Worm (Caenorhabditis elegans) whole organism, L2 larva: ENCODE results near the gene mfsd-6.

Source experiments
- C34F6.9 ChIP-seq: fragments of 150-350 bp; optimal IDR thresholded peaks from 2 replicates; lab custom pipeline; 2014; ENCODE audit warnings: missing biosample characterization, missing genetic modification characterization
- F13H6.1 ChIP-seq: sonication (generic microtip); optimal IDR thresholded peaks from 2 replicates; lab custom pipeline; 2016; ENCODE audit warnings: missing genetic modification characterization, missing compliant biosample characterization
- R02D3.7 ChIP-seq: fragments of 150-350 bp; optimal IDR thresholded peaks from 2 replicates; lab custom pipeline; 2014; ENCODE audit warnings: missing biosample characterization, missing genetic modification characterization
- Y55F3AM.14 ChIP-seq: fragments of 200-800 bp; sonication (Bioruptor generic); optimal IDR thresholded peaks from 2 replicates; lab custom pipeline; 2018; ENCODE audit warnings: mild to moderate bottlenecking, missing genetic modification characterization, missing compliant biosample characterization
- ZK546.5 ChIP-seq: sonication (generic microtip); optimal IDR thresholded peaks from 2 replicates; lab custom pipeline; 2017; ENCODE audit warnings: missing biosample characterization, missing genetic modification characterization
- alr-1 ChIP-seq: fragments of 150-350 bp; optimal IDR thresholded peaks from 2 replicates; lab custom pipeline; 2014; ENCODE audit warnings: missing biosample characterization, missing genetic modification characterization
- aly-2 ChIP-seq: fragments of 150-350 bp; optimal IDR thresholded peaks from 2 replicates; lab custom pipeline; 2014; ENCODE audit warnings: missing biosample characterization, missing genetic modification characterization
- ama-1 ChIP-seq: fragments of 150-350 bp; optimal IDR thresholded peaks from 2 replicates; lab custom pipeline; 2018; ENCODE audit warnings: inconsistent platforms
- blmp-1 ChIP-seq: sonication (generic microtip); optimal IDR thresholded peaks from 2 replicates; lab custom pipeline; 2017; ENCODE audit warnings: missing genetic modification characterization, mild to moderate bottlenecking, missing compliant biosample characterization, antibody characterized with exemption, moderate library complexity; ENCODE audit not compliant: insufficient read depth
- ceh-16 ChIP-seq: fragments of 150-350 bp; optimal IDR thresholded peaks from 2 replicates; lab custom pipeline; 2014; ENCODE audit warnings: missing biosample characterization, missing genetic modification characterization
- ceh-82 ChIP-seq: fragments of 150-350 bp; optimal IDR thresholded peaks from 2 replicates; lab custom pipeline; 2014; ENCODE audit warnings: missing biosample characterization, missing genetic modification characterization
- crh-2 ChIP-seq: sonication (generic microtip); optimal IDR thresholded peaks from 2 replicates; lab custom pipeline; 2017; ENCODE audit warnings: missing biosample characterization, missing genetic modification characterization
- dmd-4 ChIP-seq: sonication (generic microtip); optimal IDR thresholded peaks from 2 replicates; lab custom pipeline; 2017; ENCODE audit warnings: missing biosample characterization, missing genetic modification characterization
- egl-27 ChIP-seq: sonication (generic microtip); optimal IDR thresholded peaks from 3 replicates; lab custom pipeline; 2017; ENCODE audit warnings: missing biosample characterization, missing genetic modification reagents, missing genetic modification characterization
- elt-1 ChIP-seq: fragments of 150-350 bp; optimal IDR thresholded peaks from 2 replicates; lab custom pipeline; 2014; ENCODE audit warnings: missing biosample characterization, missing genetic modification characterization
- elt-3 ChIP-seq: sonication (generic microtip); optimal IDR thresholded peaks from 2 replicates; lab custom pipeline; 2017; ENCODE audit warnings: missing biosample characterization, missing genetic modification characterization
- fos-1 ChIP-seq: fragments of 150-350 bp; optimal IDR thresholded peaks from 2 replicates; lab custom pipeline; 2014; ENCODE audit warnings: missing biosample characterization, missing genetic modification characterization
- gmeb-1 ChIP-seq: fragments of 150-350 bp; optimal IDR thresholded peaks from 2 replicates; lab custom pipeline; 2014; ENCODE audit warnings: missing biosample characterization, missing genetic modification characterization
- lin-11 ChIP-seq: fragments of 150-350 bp; sonication (generic microtip); optimal IDR thresholded peaks from 2 replicates; lab custom pipeline; 2014; ENCODE audit warnings: missing biosample characterization, missing genetic modification characterization, inconsistent platforms, mixed read lengths
- lin-13 ChIP-seq: fragments of 150-350 bp; optimal IDR thresholded peaks from 2 replicates; lab custom pipeline; 2014; ENCODE audit warnings: missing biosample characterization, missing genetic modification reagents, missing genetic modification characterization
- lin-39 ChIP-seq: fragments of 150-350 bp; optimal IDR thresholded peaks from 2 replicates; lab custom pipeline; 2014; ENCODE audit warnings: missing biosample characterization, missing genetic modification reagents, missing genetic modification characterization
- lsy-2 ChIP-seq, 2 experiments: fragments of 150-350 bp in 1 of 2; sonication (generic microtip) in 1 of 2; optimal IDR thresholded peaks; 2 replicates each; lab custom pipeline; 2014 to 2017; ENCODE audit warnings: missing biosample characterization in 2 of 2, missing genetic modification characterization in 2 of 2
- mab-5 ChIP-seq: fragments of 150-350 bp; optimal IDR thresholded peaks from 2 replicates; lab custom pipeline; 2014; ENCODE audit warnings: missing biosample characterization, missing genetic modification characterization
- mbf-1 ChIP-seq: sonication (generic microtip); optimal IDR thresholded peaks from 2 replicates; lab custom pipeline; 2017; ENCODE audit warnings: missing biosample characterization, missing genetic modification characterization
- mdl-1 ChIP-seq, 2 experiments: fragments of 150-350 bp in 1 of 2; sonication (generic microtip) in 1 of 2; optimal IDR thresholded peaks; 2 replicates each; lab custom pipeline; 2017; ENCODE audit warnings: missing biosample characterization in 2 of 2, missing genetic modification characterization in 2 of 2
- nhr-10 ChIP-seq: sonication (generic microtip); optimal IDR thresholded peaks from 2 replicates; lab custom pipeline; 2017; ENCODE audit warnings: missing biosample characterization, missing genetic modification characterization
- nhr-11 ChIP-seq: fragments of 150-350 bp; optimal IDR thresholded peaks from 2 replicates; lab custom pipeline; 2014; ENCODE audit warnings: missing biosample characterization, missing genetic modification characterization
- nhr-12 ChIP-seq: fragments of 150-350 bp; optimal IDR thresholded peaks from 2 replicates; lab custom pipeline; 2014; ENCODE audit warnings: missing biosample characterization, missing genetic modification characterization
- nhr-129 ChIP-seq: fragments of 150-350 bp; optimal IDR thresholded peaks from 2 replicates; lab custom pipeline; 2014; ENCODE audit warnings: missing biosample characterization, missing genetic modification characterization
- nhr-21 ChIP-seq: fragments of 150-350 bp; optimal IDR thresholded peaks from 2 replicates; lab custom pipeline; 2014; ENCODE audit warnings: missing biosample characterization, missing genetic modification characterization
- nhr-23 ChIP-seq: fragments of 150-350 bp; optimal IDR thresholded peaks from 2 replicates; lab custom pipeline; 2014; ENCODE audit warnings: missing biosample characterization, missing genetic modification reagents, missing genetic modification characterization
- nhr-237 ChIP-seq: fragments of 150-350 bp; optimal IDR thresholded peaks from 2 replicates; lab custom pipeline; 2014; ENCODE audit warnings: missing biosample characterization, missing genetic modification characterization
- nhr-25 ChIP-seq: fragments of 150-350 bp; sonication (generic microtip); optimal IDR thresholded peaks from 3 replicates; lab custom pipeline; 2014; ENCODE audit warnings: missing biosample characterization, missing genetic modification characterization
- nhr-6 ChIP-seq: fragments of 150-350 bp; optimal IDR thresholded peaks from 2 replicates; lab custom pipeline; 2014; ENCODE audit warnings: missing biosample characterization, missing genetic modification characterization
- nhr-77 ChIP-seq: fragments of 150-350 bp; optimal IDR thresholded peaks from 2 replicates; lab custom pipeline; 2014; ENCODE audit warnings: missing biosample characterization, missing genetic modification characterization
- peb-1 ChIP-seq: fragments of 150-350 bp; optimal IDR thresholded peaks from 2 replicates; lab custom pipeline; 2014; ENCODE audit warnings: missing biosample characterization, missing genetic modification characterization
- sem-4 ChIP-seq: fragments of 150-350 bp; optimal IDR thresholded peaks from 2 replicates; lab custom pipeline; 2014; ENCODE audit warnings: missing biosample characterization, missing genetic modification reagents, missing genetic modification characterization
- skn-1 ChIP-seq: sonication (generic microtip); optimal IDR thresholded peaks from 2 replicates; lab custom pipeline; 2017; ENCODE audit warnings: missing biosample characterization, missing genetic modification characterization
- sma-3 ChIP-seq: sonication (generic microtip); optimal IDR thresholded peaks from 2 replicates; lab custom pipeline; 2016; ENCODE audit warnings: missing genetic modification reagents, missing genetic modification characterization, missing compliant biosample characterization
- sma-9 ChIP-seq, 2 experiments: fragments of 150-350 bp in 1 of 2; sonication (generic microtip) in 1 of 2; optimal IDR thresholded peaks; 2 replicates each; lab custom pipeline; 2014 to 2016; ENCODE audit warnings: missing genetic modification characterization in 2 of 2, mild to moderate bottlenecking in 1 of 2, missing biosample characterization in 1 of 2, missing compliant biosample characterization in 1 of 2, missing genetic modification reagents in 1 of 2, moderate library complexity in 1 of 2
- snpc-4 ChIP-seq: fragments of 150-350 bp; optimal IDR thresholded peaks from 2 replicates; lab custom pipeline; 2014; ENCODE audit warnings: missing biosample characterization, missing genetic modification characterization
- unc-39 ChIP-seq: fragments of 150-350 bp; optimal IDR thresholded peaks from 2 replicates; lab custom pipeline; 2014; ENCODE audit warnings: missing biosample characterization, missing genetic modification characterization
- unc-55 ChIP-seq: fragments of 150-350 bp; sonication (generic microtip); optimal IDR thresholded peaks from 3 replicates; lab custom pipeline; 2014; ENCODE audit warnings: missing biosample characterization, missing genetic modification reagents, missing genetic modification characterization
- unc-62 ChIP-seq: fragments of 150-350 bp; optimal IDR thresholded peaks from 2 replicates; lab custom pipeline; 2014; ENCODE audit warnings: missing biosample characterization, missing genetic modification reagents, missing genetic modification characterization
- zag-1 ChIP-seq: fragments of 150-350 bp; optimal IDR thresholded peaks from 2 replicates; lab custom pipeline; 2014; ENCODE audit warnings: missing biosample characterization, missing genetic modification characterization
- ztf-1 ChIP-seq: fragments of 200-800 bp; sonication (Bioruptor generic); conservative IDR thresholded peaks from 2 replicates; pipeline ENCODE4 v1.3.6; 2022; ENCODE audit warnings: missing genetic modification characterization, missing compliant biosample characterization
- ztf-11 ChIP-seq: sonication (generic microtip); optimal IDR thresholded peaks from 2 replicates; lab custom pipeline; 2017; ENCODE audit warnings: missing biosample characterization, missing genetic modification characterization
- ztf-4 ChIP-seq: fragments of 150-350 bp; optimal IDR thresholded peaks from 2 replicates; lab custom pipeline; 2014; ENCODE audit warnings: missing biosample characterization, missing genetic modification characterization

The mfsd-6 gene

ce11 chrIII:7544211-7544610 lies 35.0 kb downstream of the mfsd-6 start:
- TF ChIP-seq gmeb-1 (tag; lab: Kevin White, UChicago) (no peak), snpc-4 (no peak), skn-1 (tag; lab: Kevin White, UChicago) (no peak), mab-5 (peak; percentile 87), sma-3 (GFP tag; lab: Kevin White, UChicago) (no peak), aly-2 (tag; lab: Kevin White, UChicago) (no peak), nhr-10 (tag; lab: Kevin White, UChicago) (no peak), ztf-11 (tag; lab: Kevin White, UChicago) (no peak), C34F6.9 (tag; lab: Kevin White, UChicago) (peak; percentile 51), mbf-1 (tag; lab: Kevin White, UChicago) (no peak), egl-27 (no peak), elt-3 (tag; lab: Kevin White, UChicago) (no peak), lsy-2 (tag; optimal IDR thresholded peaks at IDR 0.05; lab: Kevin White, UChicago) (peak in 1 of 2 experiments; percentile 52), unc-55 (peak; percentile 62), unc-39 (tag; lab: Kevin White, UChicago) (no peak), ztf-1 (GFP tag; lab: Robert Waterston, UW) (no peak), lin-39 (tag; lab: Kevin White, UChicago) (no peak), crh-2 (peak; percentile 19), blmp-1 (tag; lab: Kevin White, UChicago) (peak; percentile 4), lin-13 (GFP tag; lab: Kevin White, UChicago) (no peak), nhr-12 (no peak), alr-1 (tag; lab: Kevin White, UChicago) (no peak), unc-62 (no peak), peb-1 (tag; lab: Kevin White, UChicago) (no peak), nhr-129 (tag; lab: Kevin White, UChicago) (peak; percentile 22), Y55F3AM.14 (no peak), zag-1 (tag; lab: Kevin White, UChicago) (no peak), ztf-4 (tag; lab: Kevin White, UChicago) (no peak), fos-1 (tag; lab: Kevin White, UChicago) (no peak), nhr-237 (tag; lab: Kevin White, UChicago) (no peak), ceh-82 (tag; lab: Kevin White, UChicago) (no peak), R02D3.7 (tag; lab: Kevin White, UChicago) (no peak), dmd-4 (tag; lab: Kevin White, UChicago) (no peak), nhr-6 (tag; lab: Kevin White, UChicago) (no peak), nhr-25 (tag; lab: Kevin White, UChicago) (no peak), lin-11 (tag; lab: Kevin White, UChicago) (no peak), ZK546.5 (tag; lab: Kevin White, UChicago) (no peak), ama-1 (lab: Kevin White, UChicago) (no peak), ceh-16 (tag; lab: Kevin White, UChicago) (no peak), sem-4 (tag; lab: Kevin White, UChicago) (no peak), sma-9 (GFP tag; optimal IDR thresholded peaks at IDR 0.05; lab: Kevin White, UChicago) (no peak), sma-9 (tag; optimal IDR thresholded peaks at IDR 0.05; lab: Kevin White, UChicago) (no peak), elt-1 (no peak), nhr-21 (tag; lab: Kevin White, UChicago) (no peak), nhr-77 (tag; lab: Kevin White, UChicago) (no peak), nhr-11 (tag; lab: Kevin White, UChicago) (no peak), mdl-1 (tag; optimal IDR thresholded peaks at IDR 0.05; lab: Kevin White, UChicago) (no peak), nhr-23 (tag; lab: Kevin White, UChicago) (no peak), F13H6.1 (tag; lab: Kevin White, UChicago) (no peak)
